Fruit fly (Drosophila melanogaster) whole organism, prepupa: ENCODE measurements around the gene Spn28Da.

Experiments used
- Blimp-1 ChIP-seq: fragments of 200-800 bp; sonication (Bioruptor generic); optimal IDR thresholded peaks from 3 replicates; lab custom pipeline; 2017; ENCODE audit warnings: missing biosample characterization, missing genetic modification characterization, mild to moderate bottlenecking, moderate library complexity, missing genetic modification reagents
- CG10631 ChIP-seq: fragments of 200-800 bp; sonication (Bioruptor generic); optimal IDR thresholded peaks from 2 replicates; lab custom pipeline; 2016; ENCODE audit warnings: missing biosample characterization, missing genetic modification characterization
- CG10669 ChIP-seq: fragments of 200-800 bp; sonication (Bioruptor generic); optimal IDR thresholded peaks from 3 replicates; lab custom pipeline; 2018; ENCODE audit warnings: missing biosample characterization, mild to moderate bottlenecking, missing genetic modification characterization, moderate library complexity
- CG11294 ChIP-seq: fragments of 200-800 bp; sonication (Bioruptor generic); IDR thresholded peaks from 2 replicates; pipeline ENCODE4 v1.3.6; 2022; ENCODE audit warnings: missing biosample characterization, missing genetic modification characterization
- CG11762 ChIP-seq: fragments of 200-800 bp; sonication (Bioruptor generic); optimal IDR thresholded peaks from 3 replicates; lab custom pipeline; 2016; ENCODE audit warnings: missing biosample characterization, missing genetic modification characterization; ENCODE audit not compliant: insufficient read depth
- CG11902 ChIP-seq: fragments of 200-800 bp; sonication (Bioruptor generic); optimal IDR thresholded peaks from 3 replicates; lab custom pipeline; 2016; ENCODE audit warnings: missing biosample characterization, missing genetic modification characterization
- CG1621 ChIP-seq: fragments of 200-800 bp; sonication (Bioruptor generic); optimal IDR thresholded peaks from 3 replicates; lab custom pipeline; 2018; ENCODE audit warnings: missing biosample characterization, mild to moderate bottlenecking, missing genetic modification characterization
- CG16779 ChIP-seq: fragments of 200-800 bp; sonication (Bioruptor generic); optimal IDR thresholded peaks from 3 replicates; lab custom pipeline; 2017; ENCODE audit warnings: missing biosample characterization, mild to moderate bottlenecking, missing genetic modification characterization
- CG3032 ChIP-seq: fragments of 200-800 bp; optimal IDR thresholded peaks from 2 replicates; lab custom pipeline; 2019; ENCODE audit warnings: missing biosample characterization, mild to moderate bottlenecking, missing genetic modification characterization, moderate library complexity
- CG31627 ChIP-seq: fragments of 200-800 bp; sonication (Bioruptor generic); optimal IDR thresholded peaks from 3 replicates; lab custom pipeline; 2016; ENCODE audit warnings: missing biosample characterization, missing genetic modification characterization
- CG32006 ChIP-seq: fragments of 200-800 bp; sonication (Bioruptor generic); optimal IDR thresholded peaks from 3 replicates; lab custom pipeline; 2017; ENCODE audit warnings: missing biosample characterization, mild to moderate bottlenecking, missing genetic modification characterization
- CG34406 ChIP-seq: fragments of 200-800 bp; sonication (Bioruptor generic); optimal IDR thresholded peaks from 3 replicates; lab custom pipeline; 2016; ENCODE audit warnings: missing biosample characterization, missing genetic modification characterization
- CG3919 ChIP-seq: fragments of 200-800 bp; sonication (Bioruptor generic); optimal IDR thresholded peaks from 3 replicates; lab custom pipeline; 2016; ENCODE audit warnings: missing biosample characterization, missing genetic modification characterization
- CG4318 ChIP-seq: fragments of 200-800 bp; sonication (Bioruptor generic); optimal IDR thresholded peaks from 3 replicates; lab custom pipeline; 2017; ENCODE audit warnings: missing biosample characterization, mild to moderate bottlenecking, missing genetic modification characterization
- CG6163 ChIP-seq: fragments of 200-800 bp; sonication (Bioruptor generic); IDR thresholded peaks from 3 replicates; pipeline ENCODE4 v1.3.6; 2022; ENCODE audit warnings: missing biosample characterization, missing genetic modification characterization
- CG6276 ChIP-seq: fragments of 200-800 bp; sonication (Bioruptor generic); optimal IDR thresholded peaks from 2 replicates; lab custom pipeline; 2017; ENCODE audit warnings: missing biosample characterization, mild to moderate bottlenecking, missing genetic modification characterization
- CG6792 ChIP-seq: fragments of 200-800 bp; sonication (Bioruptor generic); optimal IDR thresholded peaks from 3 replicates; lab custom pipeline; 2016; ENCODE audit warnings: missing biosample characterization, missing genetic modification characterization
- CG6808 ChIP-seq: fragments of 200-800 bp; sonication (Bioruptor generic); optimal IDR thresholded peaks from 3 replicates; lab custom pipeline; 2017; ENCODE audit warnings: missing biosample characterization, missing genetic modification characterization, mild to moderate bottlenecking, moderate library complexity, missing genetic modification reagents
- CG6854 ChIP-seq: fragments of 200-800 bp; sonication (Bioruptor generic); optimal IDR thresholded peaks from 2 replicates; lab custom pipeline; 2017; ENCODE audit warnings: missing biosample characterization, mild to moderate bottlenecking, missing genetic modification characterization
- CG7368 ChIP-seq: fragments of 200-800 bp; sonication (Bioruptor generic); optimal IDR thresholded peaks from 3 replicates; lab custom pipeline; 2016; ENCODE audit warnings: missing biosample characterization, missing genetic modification characterization
- CG8119 ChIP-seq: fragments of 200-800 bp; sonication (Bioruptor generic); IDR thresholded peaks from 3 replicates; pipeline ENCODE4 v1.3.6; 2022; ENCODE audit warnings: missing biosample characterization, missing genetic modification characterization
- Eip75B ChIP-seq: fragments of 200-800 bp; sonication (Bioruptor generic); optimal IDR thresholded peaks from 3 replicates; lab custom pipeline; 2016; ENCODE audit warnings: missing biosample characterization, missing genetic modification characterization
- Eip78C ChIP-seq: fragments of 200-800 bp; sonication (Bioruptor generic); peaks from one replicate; lab custom pipeline; 2016; ENCODE audit warnings: missing biosample characterization, missing genetic modification characterization
- Eip93F ChIP-seq: fragments of 200-800 bp; sonication (Bioruptor generic); optimal IDR thresholded peaks from 2 replicates; lab custom pipeline; 2016; ENCODE audit warnings: missing biosample characterization, mild to moderate bottlenecking, missing genetic modification characterization
- Ets21C ChIP-seq: fragments of 200-800 bp; sonication (Bioruptor generic); optimal IDR thresholded peaks from 3 replicates; lab custom pipeline; 2016; ENCODE audit warnings: missing biosample characterization, missing genetic modification characterization
- Gug ChIP-seq: fragments of 200-800 bp; sonication (Bioruptor generic); IDR thresholded peaks from 2 replicates; pipeline ENCODE4 v1.3.6; 2022; ENCODE audit warnings: missing biosample characterization, missing genetic modification characterization
- Hr38 ChIP-seq: sonication (Bioruptor generic); optimal IDR thresholded peaks from 2 replicates; lab custom pipeline; 2016; ENCODE audit warnings: missing biosample characterization, missing genetic modification characterization
- Hr4 ChIP-seq: fragments of 200-800 bp; sonication (Bioruptor generic); optimal IDR thresholded peaks from 3 replicates; lab custom pipeline; 2016; ENCODE audit warnings: missing biosample characterization, missing genetic modification characterization
- Lpt ChIP-seq: fragments of 200-800 bp; sonication (Bioruptor generic); optimal IDR thresholded peaks from 3 replicates; lab custom pipeline; 2016; ENCODE audit warnings: missing biosample characterization, missing genetic modification characterization
- Met ChIP-seq: fragments of 200-800 bp; sonication (Bioruptor generic); optimal IDR thresholded peaks from 3 replicates; lab custom pipeline; 2016; ENCODE audit warnings: missing biosample characterization, missing genetic modification characterization
- OdsH ChIP-seq: fragments of 200-800 bp; sonication (Bioruptor generic); optimal IDR thresholded peaks from 3 replicates; lab custom pipeline; 2016; ENCODE audit warnings: missing biosample characterization, missing genetic modification characterization
- Smox ChIP-seq: fragments of 200-800 bp; sonication (Bioruptor generic); optimal IDR thresholded peaks from 3 replicates; lab custom pipeline; 2016; ENCODE audit warnings: missing biosample characterization, missing genetic modification characterization
- Sox14 ChIP-seq: fragments of 200-800 bp; sonication (Bioruptor generic); optimal IDR thresholded peaks from 3 replicates; lab custom pipeline; 2016; ENCODE audit warnings: missing biosample characterization, missing genetic modification characterization
- Sox15 ChIP-seq: fragments of 200-800 bp; sonication (Bioruptor generic); optimal IDR thresholded peaks from 3 replicates; lab custom pipeline; 2016; ENCODE audit warnings: missing biosample characterization, missing genetic modification characterization
- achi ChIP-seq: fragments of 200-800 bp; sonication (Bioruptor generic); optimal IDR thresholded peaks from 3 replicates; lab custom pipeline; 2016; ENCODE audit warnings: missing biosample characterization, missing genetic modification characterization
- acj6 ChIP-seq: fragments of 200-800 bp; sonication (Bioruptor generic); optimal IDR thresholded peaks from 3 replicates; lab custom pipeline; 2016; ENCODE audit warnings: missing biosample characterization, missing genetic modification characterization
- cyc ChIP-seq: fragments of 200-800 bp; sonication (Bioruptor generic); optimal IDR thresholded peaks from 3 replicates; lab custom pipeline; 2016; ENCODE audit warnings: missing biosample characterization, missing genetic modification characterization
- dac ChIP-seq: fragments of 200-800 bp; sonication (Bioruptor generic); optimal IDR thresholded peaks from 2 replicates; lab custom pipeline; 2017; ENCODE audit warnings: missing biosample characterization, mild to moderate bottlenecking, missing genetic modification characterization
- eg ChIP-seq: fragments of 200-800 bp; sonication (Bioruptor generic); IDR thresholded peaks from 3 replicates; pipeline ENCODE4 v1.3.6; 2022; ENCODE audit warnings: missing biosample characterization, missing genetic modification characterization
- esn ChIP-seq: fragments of 200-800 bp; sonication (Bioruptor generic); optimal IDR thresholded peaks from 2 replicates; lab custom pipeline; 2016; ENCODE audit warnings: missing biosample characterization, mild to moderate bottlenecking, missing genetic modification characterization, moderate library complexity
- fd59A ChIP-seq: fragments of 200-800 bp; sonication (Bioruptor generic); optimal IDR thresholded peaks from 2 replicates; lab custom pipeline; 2017; ENCODE audit warnings: missing biosample characterization, mild to moderate bottlenecking, missing genetic modification characterization, missing genetic modification reagents
- fd85E ChIP-seq: fragments of 200-800 bp; sonication (Bioruptor generic); optimal IDR thresholded peaks from 3 replicates; lab custom pipeline; 2016; ENCODE audit warnings: missing biosample characterization, missing genetic modification characterization
- fkh ChIP-seq: fragments of 200-800 bp; sonication (Bioruptor generic); optimal IDR thresholded peaks from 3 replicates; lab custom pipeline; 2017; ENCODE audit warnings: missing biosample characterization, mild to moderate bottlenecking, missing genetic modification characterization, moderate library complexity
- lz ChIP-seq: fragments of 200-800 bp; sonication (Bioruptor generic); optimal IDR thresholded peaks from 3 replicates; lab custom pipeline; 2016; ENCODE audit warnings: missing biosample characterization, missing genetic modification characterization
- net ChIP-seq: fragments of 200-800 bp; sonication (Bioruptor generic); optimal IDR thresholded peaks from 3 replicates; lab custom pipeline; 2016; ENCODE audit warnings: missing biosample characterization, missing genetic modification characterization
- spab ChIP-seq: fragments of 200-800 bp; sonication (Bioruptor generic); optimal IDR thresholded peaks from 2 replicates; lab custom pipeline; 2017; ENCODE audit warnings: missing biosample characterization, mild to moderate bottlenecking, missing genetic modification characterization, missing genetic modification reagents
- ss ChIP-seq, 2 experiments: fragments of 200-800 bp; sonication (Bioruptor generic); optimal IDR thresholded peaks; 2 replicates in 1 of 2; 3 replicates in 1 of 2; lab custom pipeline; 2017 to 2018; ENCODE audit warnings: mild to moderate bottlenecking in 2 of 2, missing biosample characterization in 2 of 2, missing genetic modification characterization in 2 of 2, moderate library complexity in 1 of 2
- svp ChIP-seq: fragments of 200-800 bp; sonication (Bioruptor generic); peaks from one replicate; lab custom pipeline; 2016; ENCODE audit warnings: missing biosample characterization, missing genetic modification characterization
- topi ChIP-seq: fragments of 200-800 bp; sonication (Bioruptor generic); optimal IDR thresholded peaks from 3 replicates; lab custom pipeline; 2016; ENCODE audit warnings: missing biosample characterization, missing genetic modification characterization
- vri ChIP-seq: fragments of 200-800 bp; sonication (Bioruptor generic); optimal IDR thresholded peaks from 3 replicates; lab custom pipeline; 2016; ENCODE audit warnings: missing biosample characterization, mild to moderate bottlenecking, missing genetic modification characterization

The Spn28Da gene

dm6 chr2L:7909854-7910253, 20.9 kb upstream of the Spn28Da start (continued):
- TF ChIP-seq CG11902 (GFP tag; lab: Kevin White, UChicago) = no peak
- TF ChIP-seq CG6163 (GFP tag; lab: Robert Waterston, UW) = peak; percentile 64; the same call in 2 of the 3 replicates
- TF ChIP-seq Hr4 (GFP tag; lab: Kevin White, UChicago) = no peak
- peak; percentile 49 for TF ChIP-seq Lpt (GFP tag; lab: Kevin White, UChicago)
- TF ChIP-seq net = peak; percentile 54
- TF ChIP-seq CG4318 = no peak
- no peak for TF ChIP-seq topi
- TF ChIP-seq esn (GFP tag; lab: Kevin White, UChicago) = no peak
- TF ChIP-seq CG3919 = peak; percentile 5
- no peak for TF ChIP-seq fd85E (GFP tag; lab: Kevin White, UChicago)

dm6 chr2L:7909327-7909804, 20.4 kb upstream of the Spn28Da start:
- TF ChIP-seq Eip75B (GFP tag; lab: Kevin White, UChicago) (no peak), CG32006 (GFP tag; lab: Kevin White, UChicago) (no peak), dac (GFP tag; lab: Kevin White, UChicago) (no peak), Eip78C (peak; percentile 88), CG6808 (GFP tag; lab: Kevin White, UChicago) (peak; percentile 52), Hr4 (GFP tag; lab: Kevin White, UChicago) (no peak), cyc (peak; percentile 48), achi (GFP tag; lab: Kevin White, UChicago) (peak; percentile 36), Blimp-1 (GFP tag; lab: Kevin White, UChicago) (peak; percentile 36), fd59A (no peak), Smox (peak; percentile 68), CG1621 (tag; lab: Kevin White, UChicago) (no peak), CG31627 (peak; percentile 33), Met (GFP tag; lab: Kevin White, UChicago) (peak; percentile 84), CG10631 (GFP tag; lab: Kevin White, UChicago) (no peak), topi (peak; percentile 74), CG6163 (GFP tag; lab: Robert Waterston, UW) (peak; percentile 61; the same call in 1 of the 3 replicates), lz (peak; percentile 53), CG6854 (GFP tag; lab: Kevin White, UChicago) (peak; percentile 33), CG11762 (GFP tag; lab: Kevin White, UChicago) (no peak), CG8119 (no peak), CG7368 (no peak), Sox14 (peak; percentile 25), vri (GFP tag; lab: Kevin White, UChicago) (peak; percentile 52), fkh (no peak), eg (GFP tag; lab: Robert Waterston, UW) (no peak), ss (GFP tag; optimal IDR thresholded peaks at IDR 0.05; lab: Kevin White, UChicago) (peak in 1 of 2 experiments; percentile 50), CG6276 (GFP tag; lab: Kevin White, UChicago) (no peak), Ets21C (peak; percentile 5), Eip93F (no peak), svp (GFP tag; lab: Kevin White, UChicago) (peak; percentile 89), spab (peak; percentile 59), CG3919 (peak; percentile 40), Sox15 (GFP tag; lab: Kevin White, UChicago) (no peak), CG11294 (GFP tag; lab: Robert Waterston, UW) (no peak), CG4318 (no peak), Gug (GFP tag; lab: Robert Waterston, UW) (no peak), CG11902 (GFP tag; lab: Kevin White, UChicago) (no peak), CG10669 (GFP tag; lab: Kevin White, UChicago) (peak; percentile 25), CG16779 (tag; lab: Kevin White, UChicago) (no peak), OdsH (GFP tag; lab: Kevin White, UChicago) (peak; percentile 22), CG34406 (GFP tag; lab: Kevin White, UChicago) (peak; percentile 37), CG6792 (GFP tag; lab: Kevin White, UChicago) (peak; percentile 5), CG3032 (peak; percentile 57), acj6 (GFP tag; lab: Kevin White, UChicago) (peak; percentile 11), Hr38 (GFP tag; lab: Kevin White, UChicago) (no peak)
